Fruit fly (Drosophila melanogaster): ENCODE data around the gene CG6607.

DNA sequence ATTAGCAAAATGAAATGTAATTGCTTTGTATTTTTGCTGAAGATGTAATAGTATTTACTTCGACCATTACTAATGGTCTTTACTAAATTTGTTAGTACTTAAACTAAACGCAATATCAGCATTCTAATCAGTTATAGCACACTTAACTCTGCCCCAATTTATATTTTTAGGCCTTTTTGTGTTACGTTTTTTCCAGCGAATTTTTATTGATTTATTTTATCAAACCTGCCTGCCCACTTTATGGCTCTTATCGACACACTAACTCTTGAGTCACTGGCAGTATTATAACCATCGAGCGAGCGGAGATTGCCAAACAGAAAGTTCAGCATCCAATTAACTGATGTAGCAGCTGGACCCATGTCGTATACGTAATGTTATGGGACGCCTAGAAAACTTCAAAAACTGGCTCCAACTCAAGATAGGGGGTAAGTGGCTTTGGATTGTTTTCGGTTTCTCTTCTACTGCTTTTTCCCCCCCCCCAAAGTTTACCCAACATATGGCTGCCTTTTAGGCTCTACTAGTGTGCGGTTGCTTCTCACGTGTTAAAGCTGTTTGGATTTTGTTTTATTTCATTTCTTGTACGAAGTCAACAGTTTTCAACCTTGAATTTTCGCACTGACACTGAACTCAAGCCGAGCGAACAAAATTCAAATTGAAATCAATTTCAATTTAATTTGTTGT is 42.0 kb downstream of the CG6607 start:
- TF ChIP-seq HLH106 (tag; optimal IDR thresholded peaks at IDR 0.05): no peak
- TF ChIP-seq rgr (GFP tag; optimal IDR thresholded peaks at IDR 0.05): no peak

Measured in whole organism, wandering third instar larva.